Worm (Caenorhabditis elegans): ENCODE measurements around the gene F09G2.2.

- TF ChIP-seq lin-13 (GFP tag; optimal IDR thresholded peaks at IDR 0.05) = peak; percentile 74
- peak; percentile 39 for TF ChIP-seq nhr-77 (tag; optimal IDR thresholded peaks at IDR 0.05)
- peak; percentile 73 for TF ChIP-seq dmd-6 (GFP tag; IDR thresholded peaks at IDR 0.05)
- TF ChIP-seq unc-39 (tag; optimal IDR thresholded peaks at IDR 0.05) = no peak
- TF ChIP-seq fos-1 (tag; optimal IDR thresholded peaks at IDR 0.05) = no peak
- TF ChIP-seq nhr-237 (tag; optimal IDR thresholded peaks at IDR 0.05) = no peak
- no peak for TF ChIP-seq nhr-25 (tag; optimal IDR thresholded peaks at IDR 0.05; ENCODE audit: borderline replicate concordance, insufficient read depth)
- no peak for TF ChIP-seq lin-15B (tag; optimal IDR thresholded peaks at IDR 0.05)
Observed at ce11 chrV:7198403-7198802, 1.7 kb downstream of the F09G2.2 start.

Data from whole organism, L4 larva.